Fruit fly (Drosophila melanogaster) whole organism, pupa: ENCODE results near the gene norpA.

Experiments
- CG10348 ChIP-seq: fragments of 200-800 bp; sonication (Bioruptor generic); IDR thresholded peaks from 2 replicates; pipeline ENCODE4 v1.3.6; 2022; ENCODE audit warnings: missing biosample characterization, missing genetic modification characterization
- CG17806 ChIP-seq: fragments of 200-800 bp; sonication (Bioruptor generic); optimal IDR thresholded peaks from 2 replicates; lab custom pipeline; 2018; ENCODE audit warnings: missing biosample characterization, mild to moderate bottlenecking, missing genetic modification characterization, moderate library complexity
- CG8301 ChIP-seq: fragments of 200-800 bp; sonication (Bioruptor generic); optimal IDR thresholded peaks from 2 replicates; lab custom pipeline; 2018; ENCODE audit warnings: missing biosample characterization, mild to moderate bottlenecking, missing genetic modification characterization
- D1 ChIP-seq: fragments of 200-800 bp; sonication (Bioruptor generic); optimal IDR thresholded peaks from 2 replicates; lab custom pipeline; 2018; ENCODE audit warnings: missing biosample characterization, mild to moderate bottlenecking, missing genetic modification characterization, moderate library complexity
- EcR ChIP-seq: fragments of 200-800 bp; sonication (Bioruptor generic); optimal IDR thresholded peaks from 3 replicates; lab custom pipeline; 2019; ENCODE audit warnings: missing biosample characterization, missing genetic modification characterization, mild to moderate bottlenecking, moderate library complexity, missing genetic modification reagents
- Pif1A ChIP-seq: fragments of 200-800 bp; sonication (Bioruptor generic); optimal IDR thresholded peaks from 3 replicates; lab custom pipeline; 2016; ENCODE audit warnings: missing biosample characterization, missing genetic modification characterization
- fd96Ca ChIP-seq: fragments of 200-800 bp; sonication (Bioruptor generic); IDR thresholded peaks from 3 replicates; pipeline ENCODE4 v1.3.6; 2022; ENCODE audit warnings: missing biosample characterization, missing genetic modification characterization
- rn ChIP-seq: fragments of 200-800 bp; sonication (Bioruptor generic); IDR thresholded peaks from 2 replicates; pipeline ENCODE4 v1.3.6; 2022; ENCODE audit warnings: missing biosample characterization, missing genetic modification characterization

DNA sequence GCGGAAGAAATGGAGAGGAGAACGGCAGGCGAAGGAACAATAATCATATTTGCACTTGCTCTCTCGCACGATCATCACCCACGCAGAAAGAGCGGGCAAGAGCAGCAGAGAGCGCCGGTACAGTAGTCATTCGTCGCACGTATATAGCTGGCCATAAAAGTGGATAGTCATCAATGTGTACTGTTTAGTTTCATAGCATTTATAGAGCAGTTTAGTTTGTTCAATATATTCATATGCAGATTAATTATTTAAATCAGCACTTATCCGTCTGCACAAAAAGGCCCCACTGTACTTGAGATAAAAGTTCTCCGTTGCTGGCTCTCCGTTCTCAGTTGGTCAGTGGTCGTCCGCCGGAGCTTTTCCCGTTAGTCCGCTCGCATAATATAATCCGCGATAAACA, 2.4 kb downstream of the norpA start:
- TF ChIP-seq CG17806 (peak; percentile 96), D1 (tag; lab: Kevin White, UChicago) (peak; percentile 43), Pif1A (GFP tag; lab: Kevin White, UChicago) (peak; percentile 98), EcR (GFP tag; lab: Kevin White, UChicago) (peak; percentile 18), rn (GFP tag; lab: Robert Waterston, UW) (peak; percentile 98), CG8301 (peak; percentile 98), CG10348 (GFP tag; lab: Robert Waterston, UW) (peak; percentile 98), fd96Ca (GFP tag; lab: Robert Waterston, UW) (peak; percentile 99)
